Worm (Caenorhabditis elegans) whole organism, L1 larva: ENCODE results near the gene vha-14.

Experiments
- lin-39 ChIP-seq: fragments of 150-350 bp; optimal IDR thresholded peaks from 2 replicates; lab custom pipeline; 2014; ENCODE audit warnings: missing biosample characterization, missing genetic modification reagents, missing genetic modification characterization
- mab-9 ChIP-seq: fragments of 200-800 bp; sonication (Bioruptor generic); IDR thresholded peaks from 2 replicates; pipeline ENCODE4 v1.3.6; 2022; ENCODE audit warnings: missing genetic modification reagents, missing genetic modification characterization, missing compliant biosample characterization

DNA sequence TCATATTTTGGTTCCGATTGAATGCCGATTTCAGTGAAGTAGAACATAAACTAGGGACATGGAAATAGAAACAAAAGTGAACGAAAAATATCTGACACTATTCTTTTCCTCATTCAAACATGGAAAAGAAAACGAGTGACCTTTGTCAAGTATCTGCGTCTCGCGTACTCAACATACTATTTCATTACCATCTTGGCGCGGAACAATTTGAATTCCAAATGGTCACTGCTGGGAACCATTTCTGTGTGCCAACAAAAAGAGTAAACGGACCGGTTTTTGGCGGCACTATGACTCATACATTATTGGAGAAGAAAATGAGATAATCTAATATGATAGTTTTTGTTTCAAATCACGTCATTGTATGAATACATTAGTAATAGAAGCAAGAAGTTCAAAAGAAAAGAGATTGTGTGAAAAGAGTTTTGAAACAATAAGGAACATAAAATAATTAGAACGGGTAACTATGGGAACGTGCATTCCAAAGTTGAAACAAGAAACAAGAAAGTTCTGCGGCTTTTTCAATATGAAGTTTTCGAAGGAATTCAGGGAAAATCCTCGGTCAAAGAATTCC, 25.4 kb upstream of the vha-14 start:
- no peak for TF ChIP-seq lin-39 (tag; lab: Kevin White, UChicago)
- TF ChIP-seq mab-9 (GFP tag; lab: Robert Waterston, UW), result no peak
